Fruit fly (Drosophila melanogaster) whole organism: Measurements from ENCODE around the gene Ndae1.

Experiments
- CG8478 ChIP-seq: fragments of >200 bp; optimal IDR thresholded peaks from 2 replicates; lab custom pipeline; 2018; ENCODE audit warnings: inconsistent platforms
- Dll ChIP-seq: fragments of >200 bp; optimal IDR thresholded peaks from 2 replicates; lab custom pipeline; 2017
- EcR ChIP-seq, 2 experiments: fragments of >200 bp; optimal IDR thresholded peaks; 2 replicates each; lab custom pipeline; 2017; ENCODE audit warnings: missing biosample characterization in 2 of 2, missing genetic modification characterization in 2 of 2, missing genetic modification reagents in 2 of 2
- pan ChIP-seq: fragments of >200 bp; optimal IDR thresholded peaks from 2 replicates; lab custom pipeline; 2017
- psq ChIP-seq: fragments of >200 bp; optimal IDR thresholded peaks from 2 replicates; lab custom pipeline; 2017
- usp ChIP-seq: fragments of >200 bp; optimal IDR thresholded peaks from 2 replicates; lab custom pipeline; 2017; ENCODE audit warnings: missing biosample characterization, missing genetic modification characterization, mixed read lengths

Gene Ndae1

DNA sequence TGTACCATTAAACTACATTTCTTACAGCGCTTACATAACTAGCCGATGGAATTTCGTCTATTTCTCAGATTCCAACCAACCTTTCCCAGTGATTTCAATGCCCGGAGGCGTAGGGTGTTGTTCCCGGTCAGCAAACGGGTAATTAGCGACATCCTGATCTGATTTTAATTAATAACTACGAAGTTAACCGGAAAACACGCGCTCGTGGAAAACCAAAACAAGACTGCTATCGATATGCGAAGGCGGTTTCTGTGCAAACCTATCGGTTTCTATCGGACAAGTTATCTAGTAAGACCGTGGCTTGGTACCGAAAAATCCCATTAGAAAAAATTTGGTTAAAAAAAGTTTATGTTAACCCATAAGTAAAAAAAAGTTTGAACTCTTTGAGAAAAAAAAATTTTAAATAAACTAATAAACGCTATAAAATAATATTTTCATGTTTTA lies 26.3 kb downstream of the Ndae1 start, which contains the start of gene mEFG1:
mEFG1 (minus strand) TSS at position 253 of the 444 bp plus-strand sequence.
- TF ChIP-seq pan (lab: Kevin White, UChicago), result no peak
- TF ChIP-seq Dll (lab: Kevin White, UChicago), result no peak
- TF ChIP-seq EcR (GFP tag; optimal IDR thresholded peaks at IDR 0.05; lab: Kevin White, UChicago), result no peak
- TF ChIP-seq CG8478 (lab: Kevin White, UChicago), result no peak
- TF ChIP-seq usp (GFP tag; lab: Kevin White, UChicago), result no peak
- no peak for TF ChIP-seq psq

DNA sequence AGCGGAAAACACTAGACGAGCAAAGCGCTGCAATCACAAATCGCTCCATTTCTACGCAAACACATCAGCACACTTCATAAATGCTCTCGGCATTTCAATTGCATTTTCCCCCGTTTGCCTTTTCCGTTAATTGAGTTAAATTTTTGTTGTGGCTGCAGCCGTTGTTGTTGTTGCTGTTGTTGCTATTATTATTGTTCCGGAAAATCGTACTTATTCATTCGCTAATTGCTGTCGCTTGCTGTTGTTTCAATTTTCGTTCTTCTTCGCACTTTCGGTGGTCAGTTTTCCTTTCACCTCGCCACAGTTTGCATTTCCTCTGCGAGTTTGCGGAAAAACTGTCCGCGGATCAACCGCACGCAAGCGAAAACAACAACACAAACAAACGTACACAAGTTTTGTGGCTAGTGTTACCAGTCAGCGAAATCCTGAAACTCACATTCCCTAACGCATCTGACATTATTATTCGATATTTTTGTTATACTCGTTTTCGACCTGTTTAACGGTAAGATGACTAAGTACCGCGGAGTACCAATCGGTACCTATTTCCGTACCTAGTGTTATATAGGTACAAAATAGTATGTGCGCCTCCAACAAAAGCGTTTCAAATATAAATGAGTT lies 29.4 kb downstream of the Ndae1 start, which contains the start of gene CG13784:
CG13784 (minus strand) TSS at position 384 of the 618 bp plus-strand sequence.
- TF ChIP-seq Dll (lab: Kevin White, UChicago) (no peak), EcR (GFP tag; optimal IDR thresholded peaks at IDR 0.05; lab: Kevin White, UChicago) (no peak), usp (GFP tag; lab: Kevin White, UChicago) (no peak), pan (lab: Kevin White, UChicago) (no peak), psq (no peak), CG8478 (lab: Kevin White, UChicago) (no peak)

dm6 chr2L:7219172-7219571 lies 30.0 kb downstream of the Ndae1 start:
- TF ChIP-seq Dll (lab: Kevin White, UChicago), result no peak

DNA sequence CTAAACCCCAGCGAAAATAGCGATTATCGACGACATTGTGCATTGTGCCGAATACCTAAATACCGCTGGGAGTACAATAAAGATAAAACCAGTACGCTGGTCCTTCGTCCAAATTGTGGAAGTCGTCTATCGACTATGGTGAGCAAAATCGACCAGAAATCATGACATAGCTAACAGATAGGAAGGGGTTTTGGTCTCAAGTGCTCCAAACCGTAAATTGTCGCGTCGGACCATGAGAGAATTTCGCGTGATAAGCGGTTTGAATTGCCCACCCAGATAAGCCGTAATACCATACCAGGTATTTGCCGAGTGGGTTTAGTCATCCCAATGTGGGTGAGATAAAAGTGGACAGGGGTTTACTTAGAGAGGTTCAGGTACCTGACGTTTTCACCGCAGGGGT lies 31.2 kb downstream of the Ndae1 start:
- no peak for TF ChIP-seq CG8478 (lab: Kevin White, UChicago)
- no peak for TF ChIP-seq EcR (GFP tag; optimal IDR thresholded peaks at IDR 0.05; lab: Kevin White, UChicago)
- no peak for TF ChIP-seq pan (lab: Kevin White, UChicago)
- no peak for TF ChIP-seq usp (GFP tag; lab: Kevin White, UChicago)

DNA sequence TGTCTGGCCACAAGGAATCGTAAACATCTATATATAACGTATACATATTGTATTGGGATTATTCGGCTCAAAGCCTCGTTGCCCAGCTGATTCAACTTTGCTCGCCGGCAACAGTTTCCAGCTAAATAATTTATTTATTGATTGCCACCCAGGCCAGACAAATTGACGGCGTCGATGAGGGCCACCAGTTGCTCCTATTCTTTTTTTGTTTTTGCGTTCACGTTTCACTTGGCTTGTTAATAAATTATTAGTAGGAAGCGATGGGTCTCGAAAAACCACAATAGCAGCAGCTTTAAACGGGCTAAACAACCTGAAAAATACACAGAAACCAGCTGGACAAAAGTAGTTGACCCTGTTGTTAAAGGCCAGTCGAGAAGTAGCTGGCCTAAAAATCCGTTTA lies 32.1 kb downstream of the Ndae1 start:
- TF ChIP-seq Dll (lab: Kevin White, UChicago) (no peak), CG8478 (lab: Kevin White, UChicago) (no peak), pan (lab: Kevin White, UChicago) (no peak), EcR (GFP tag; optimal IDR thresholded peaks at IDR 0.05; lab: Kevin White, UChicago) (no peak), psq (no peak), usp (GFP tag; lab: Kevin White, UChicago) (no peak)

DNA sequence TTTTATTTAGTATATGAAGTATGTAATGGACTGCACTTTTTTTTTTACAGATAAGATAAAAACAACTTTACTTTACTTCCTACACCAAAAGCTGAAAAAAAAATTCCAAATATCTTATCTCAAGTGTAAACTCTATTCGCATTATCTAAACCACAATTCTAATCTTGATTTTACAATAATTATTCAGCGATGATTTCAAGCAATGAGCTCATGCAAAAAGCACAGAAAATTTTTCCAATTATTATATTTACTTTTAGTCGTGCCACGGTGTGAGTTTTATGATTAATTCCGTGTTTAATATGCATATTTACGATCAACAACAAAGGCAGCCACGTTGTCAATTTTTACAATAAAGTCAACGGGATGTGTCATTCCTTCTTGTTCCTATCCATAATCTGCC lies 32.9 kb downstream of the Ndae1 start:
- no peak for TF ChIP-seq psq
- TF ChIP-seq Dll (lab: Kevin White, UChicago), result no peak
- no peak for TF ChIP-seq usp (GFP tag; lab: Kevin White, UChicago)
- TF ChIP-seq EcR (GFP tag; optimal IDR thresholded peaks at IDR 0.05; lab: Kevin White, UChicago), result no peak
- no peak for TF ChIP-seq CG8478 (lab: Kevin White, UChicago)
- no peak for TF ChIP-seq pan (lab: Kevin White, UChicago)

DNA sequence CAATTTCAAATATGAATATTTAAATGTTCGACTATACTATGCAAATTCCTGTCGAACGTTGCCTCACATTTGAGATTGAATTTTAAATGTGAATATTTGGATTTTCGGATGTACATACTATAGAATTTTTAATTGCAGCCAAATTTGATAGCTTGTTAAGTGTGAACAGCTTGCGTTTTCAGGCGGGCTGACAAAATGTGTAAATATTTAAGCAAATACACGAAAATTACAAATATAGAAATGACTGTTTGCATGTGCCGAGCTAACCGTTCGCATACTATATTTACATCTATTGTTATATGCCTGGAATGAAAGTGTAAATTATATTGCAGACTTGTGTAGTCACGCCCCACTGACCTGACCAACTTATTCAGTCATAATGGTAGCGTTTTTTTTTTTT lies 33.5 kb downstream of the Ndae1 start:
- TF ChIP-seq usp (GFP tag; lab: Kevin White, UChicago), result no peak
- no peak for TF ChIP-seq Dll (lab: Kevin White, UChicago)
- no peak for TF ChIP-seq psq
- TF ChIP-seq pan (lab: Kevin White, UChicago), result no peak
- no peak for TF ChIP-seq EcR (GFP tag; optimal IDR thresholded peaks at IDR 0.05; lab: Kevin White, UChicago)
- TF ChIP-seq CG8478 (lab: Kevin White, UChicago), result no peak

dm6 chr2L:7214885-7215284 lies 34.3 kb downstream of the Ndae1 start:
- TF ChIP-seq psq (no peak), EcR (GFP tag; optimal IDR thresholded peaks at IDR 0.05; lab: Kevin White, UChicago) (no peak), Dll (lab: Kevin White, UChicago) (no peak), usp (GFP tag; lab: Kevin White, UChicago) (no peak), pan (lab: Kevin White, UChicago) (no peak), CG8478 (lab: Kevin White, UChicago) (no peak)

dm6 chr2L:7213532-7213931 lies 35.6 kb downstream of the Ndae1 start:
- TF ChIP-seq pan (lab: Kevin White, UChicago) (no peak), usp (GFP tag; lab: Kevin White, UChicago) (no peak)

DNA sequence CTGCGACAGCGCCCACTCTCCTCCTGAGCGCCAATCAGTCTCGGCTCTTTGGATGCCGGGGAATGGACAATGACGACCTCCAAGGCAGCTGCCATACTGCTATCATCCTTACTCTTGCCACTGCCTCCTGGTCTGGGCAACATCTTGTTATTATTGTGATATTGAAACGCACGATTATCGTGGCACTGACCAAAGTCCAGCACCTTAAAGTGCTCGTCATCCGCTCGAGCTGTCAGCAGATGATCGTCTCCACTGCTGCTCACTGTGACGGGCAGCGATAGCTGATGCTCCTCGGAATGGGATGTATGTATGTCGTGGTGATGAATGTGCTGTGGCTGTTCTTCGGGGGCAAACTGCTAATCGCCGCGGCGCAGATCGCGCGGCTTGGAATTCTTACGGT lies 41.5 kb downstream of the Ndae1 start:
- no peak for TF ChIP-seq CG8478 (lab: Kevin White, UChicago)
- TF ChIP-seq EcR (GFP tag; optimal IDR thresholded peaks at IDR 0.05; lab: Kevin White, UChicago), result no peak
- TF ChIP-seq psq, result no peak
- no peak for TF ChIP-seq usp (GFP tag; lab: Kevin White, UChicago)
- TF ChIP-seq pan (lab: Kevin White, UChicago), result no peak
- TF ChIP-seq Dll (lab: Kevin White, UChicago), result no peak

DNA sequence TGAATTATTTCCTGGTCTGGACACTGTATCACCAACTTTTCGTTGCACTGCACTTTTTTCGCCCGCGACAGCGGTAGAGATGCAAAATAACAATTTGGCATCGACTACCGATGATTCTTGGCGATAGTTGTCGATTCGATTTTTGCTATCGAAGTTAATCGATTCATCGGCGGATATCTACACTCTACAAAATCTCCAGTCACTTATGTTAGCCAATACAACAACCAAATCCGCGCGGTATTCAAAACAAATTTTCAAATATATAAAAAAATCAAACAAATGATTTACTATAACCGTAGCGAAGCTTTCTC lies 45.0 kb downstream of the Ndae1 start, which contains the start of gene CG4502:
CG4502 (minus strand) TSS at position 93 of the 311 bp plus-strand sequence.
- TF ChIP-seq pan (lab: Kevin White, UChicago) (no peak), Dll (lab: Kevin White, UChicago) (no peak), CG8478 (lab: Kevin White, UChicago) (no peak), EcR (GFP tag; optimal IDR thresholded peaks at IDR 0.05; lab: Kevin White, UChicago) (no peak), usp (GFP tag; lab: Kevin White, UChicago) (no peak), psq (no peak)

dm6 chr2L:7203411-7204171 lies 45.6 kb downstream of the Ndae1 start:
- TF ChIP-seq pan (lab: Kevin White, UChicago) (no peak), EcR (GFP tag; optimal IDR thresholded peaks at IDR 0.05; lab: Kevin White, UChicago) (no peak), usp (GFP tag; lab: Kevin White, UChicago) (no peak), psq (no peak), Dll (lab: Kevin White, UChicago) (no peak), CG8478 (lab: Kevin White, UChicago) (no peak)
